Fruit fly (Drosophila melanogaster): ENCODE results near the gene Gel.

Gene Gel

DNA sequence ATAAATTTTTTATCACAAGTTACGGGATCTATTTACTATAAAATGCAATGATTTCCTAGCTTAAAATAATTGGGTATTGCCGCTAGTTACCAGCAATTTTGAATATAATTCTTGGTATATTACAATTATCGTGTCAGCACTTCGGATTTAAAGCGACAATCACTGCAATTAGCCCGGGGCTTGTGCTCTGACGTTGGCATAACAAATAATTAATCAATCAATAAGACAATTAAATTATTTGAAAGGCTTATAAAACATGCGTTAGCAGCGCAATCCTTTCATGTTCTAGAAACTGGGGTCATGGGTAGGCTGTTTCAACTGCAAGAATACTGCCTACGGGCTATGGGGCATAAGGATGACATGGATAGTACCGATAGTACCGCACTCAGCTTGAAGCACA, 21.7 kb downstream of the Gel start, which contains the start of gene Or82a:
TSS of gene Or82a (plus strand) at position 301 of the 400 bp plus-strand sequence.
- TF ChIP-seq h (optimal IDR thresholded peaks at IDR 0.05) (no peak), Sin3A (optimal IDR thresholded peaks at IDR 0.05) (no peak), ttk (optimal IDR thresholded peaks at IDR 0.05) (no peak), psq (optimal IDR thresholded peaks at IDR 0.05) (no peak)

dm6 chr3R:4266470-4266869, 31.5 kb downstream of the Gel start, which contains the start of gene CG1092:
CG1092 (plus strand) TSS chr3R:4266770.
- no peak for TF ChIP-seq h (optimal IDR thresholded peaks at IDR 0.05)
- TF ChIP-seq psq (optimal IDR thresholded peaks at IDR 0.05) = no peak

dm6 chr3R:4268339-4268738, 33.3 kb downstream of the Gel start:
- TF ChIP-seq Myc (optimal IDR thresholded peaks at IDR 0.05) (no peak), psq (optimal IDR thresholded peaks at IDR 0.05) (no peak), ttk (optimal IDR thresholded peaks at IDR 0.05) (no peak), insv (optimal IDR thresholded peaks at IDR 0.05) (no peak), h (optimal IDR thresholded peaks at IDR 0.05) (no peak), Sin3A (optimal IDR thresholded peaks at IDR 0.05) (no peak)

DNA sequence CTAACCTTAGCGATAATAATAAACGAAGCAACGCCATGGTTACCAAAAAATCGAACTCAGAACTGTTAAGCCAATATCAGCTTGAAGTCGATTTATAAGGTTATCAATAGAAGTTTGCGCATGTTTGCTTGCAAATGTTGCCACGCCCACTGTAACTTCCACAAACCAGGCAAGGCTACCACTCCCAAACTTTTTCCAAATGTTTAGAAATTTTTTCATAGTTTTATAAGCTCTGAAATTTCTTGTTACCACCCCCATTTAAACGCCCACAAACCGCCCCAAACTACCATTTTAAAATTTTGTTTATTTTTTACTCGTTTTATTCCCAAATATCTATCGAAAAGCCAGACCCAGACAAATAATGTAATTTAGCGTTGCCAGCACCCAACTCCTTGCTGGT, 42.8 kb downstream of the Gel start, which contains the start of gene flip:
TSS of gene flip (minus strand) at position 101 of the 400 bp plus-strand sequence.
- TF ChIP-seq Sin3A (optimal IDR thresholded peaks at IDR 0.05) (no peak), h (optimal IDR thresholded peaks at IDR 0.05) (no peak)

dm6 chr3R:4280062-4280461, 45.0 kb downstream of the Gel start, which contains the start of gene cpx:
cpx (plus strand) TSS chr3R:4280221.
- TF ChIP-seq Sin3A (optimal IDR thresholded peaks at IDR 0.05) = no peak
- TF ChIP-seq psq (optimal IDR thresholded peaks at IDR 0.05) = no peak
- TF ChIP-seq h (optimal IDR thresholded peaks at IDR 0.05) = no peak
- TF ChIP-seq insv (optimal IDR thresholded peaks at IDR 0.05) = no peak
- no peak for TF ChIP-seq ttk (optimal IDR thresholded peaks at IDR 0.05)
- no peak for TF ChIP-seq Myc (optimal IDR thresholded peaks at IDR 0.05)

DNA sequence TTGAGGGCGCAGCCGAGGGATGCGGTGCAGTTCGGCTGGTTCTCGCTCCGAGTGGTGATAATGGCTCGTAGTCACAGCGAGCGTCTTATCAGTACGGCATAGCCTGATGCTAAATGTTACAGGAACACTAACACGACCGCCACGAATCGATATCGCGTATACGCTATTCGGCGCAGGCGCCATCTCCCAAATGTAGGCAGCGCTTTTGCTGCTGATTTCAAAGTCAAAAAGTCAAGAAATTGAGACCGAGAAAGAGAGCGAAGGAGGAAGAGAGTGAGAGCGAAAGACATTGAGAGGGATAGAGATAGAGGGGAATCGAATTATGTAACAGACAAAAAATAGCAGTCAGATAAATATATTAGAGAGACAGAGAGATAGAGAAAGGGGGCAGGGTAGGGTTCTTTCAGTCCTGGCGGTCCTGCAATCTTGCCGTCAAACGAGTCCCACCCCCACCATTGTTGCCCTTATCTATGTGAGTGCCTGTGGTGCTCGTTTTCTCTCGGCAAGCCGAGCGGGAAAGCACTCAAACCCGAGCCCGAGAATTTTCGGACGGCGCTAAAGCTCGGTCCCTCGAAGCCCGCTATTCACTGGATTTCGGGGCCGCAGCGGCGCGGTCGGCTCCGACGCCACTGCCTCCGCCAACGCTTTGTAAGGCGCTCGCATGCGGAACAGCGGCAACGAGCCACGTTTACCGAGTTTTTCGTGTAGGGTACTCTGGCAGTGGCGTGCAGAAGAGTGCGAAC, 46.3 kb downstream of the Gel start:
- no peak for TF ChIP-seq insv (optimal IDR thresholded peaks at IDR 0.05)
- no peak for TF ChIP-seq ttk (optimal IDR thresholded peaks at IDR 0.05)
- no peak for TF ChIP-seq psq (optimal IDR thresholded peaks at IDR 0.05)
- no peak for TF ChIP-seq Sin3A (optimal IDR thresholded peaks at IDR 0.05)

- TF ChIP-seq h (optimal IDR thresholded peaks at IDR 0.05) (no peak), Sin3A (optimal IDR thresholded peaks at IDR 0.05) (no peak), psq (optimal IDR thresholded peaks at IDR 0.05) (no peak), ttk (optimal IDR thresholded peaks at IDR 0.05) (no peak), insv (optimal IDR thresholded peaks at IDR 0.05) (no peak), Myc (optimal IDR thresholded peaks at IDR 0.05) (no peak)
These were observed 47.2 kb downstream of the Gel start for dm6 chr3R:4282207-4282606.

DNA sequence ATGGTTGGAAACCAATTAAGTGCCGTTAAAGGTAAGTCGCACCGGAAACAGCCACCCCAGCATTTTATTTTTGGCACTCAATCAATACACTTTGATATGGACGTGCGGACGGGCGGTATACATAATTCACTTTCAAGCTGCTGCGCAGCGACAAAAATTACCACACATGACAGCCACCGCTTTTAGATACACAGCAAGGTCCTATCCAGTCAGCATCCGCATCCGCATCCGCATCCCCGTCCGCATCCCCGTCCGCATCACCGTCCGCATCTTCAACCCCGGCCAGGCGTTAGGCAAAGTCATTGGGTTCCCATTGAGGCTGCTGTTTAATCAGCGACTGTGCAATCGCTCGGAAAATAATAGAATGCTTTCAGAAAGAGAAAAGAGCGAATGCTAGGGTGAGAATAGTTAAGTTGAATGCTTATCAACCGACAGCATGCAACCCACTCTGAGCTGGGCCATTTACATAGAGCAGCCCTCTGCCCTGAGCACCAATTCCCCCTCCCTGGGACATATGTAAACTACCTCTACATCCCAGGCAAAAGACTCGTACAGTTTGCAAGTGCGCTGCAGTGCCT, 49.4 kb downstream of the Gel start:
- TF ChIP-seq insv (optimal IDR thresholded peaks at IDR 0.05) (no peak), Sin3A (optimal IDR thresholded peaks at IDR 0.05) (no peak), Myc (optimal IDR thresholded peaks at IDR 0.05) (no peak), ttk (optimal IDR thresholded peaks at IDR 0.05) (no peak), h (optimal IDR thresholded peaks at IDR 0.05) (no peak), psq (optimal IDR thresholded peaks at IDR 0.05) (no peak)

Measured in Kc167 (cell line).